Worm (Caenorhabditis elegans): Measurements from ENCODE around the gene F58F12.3.

DNA sequence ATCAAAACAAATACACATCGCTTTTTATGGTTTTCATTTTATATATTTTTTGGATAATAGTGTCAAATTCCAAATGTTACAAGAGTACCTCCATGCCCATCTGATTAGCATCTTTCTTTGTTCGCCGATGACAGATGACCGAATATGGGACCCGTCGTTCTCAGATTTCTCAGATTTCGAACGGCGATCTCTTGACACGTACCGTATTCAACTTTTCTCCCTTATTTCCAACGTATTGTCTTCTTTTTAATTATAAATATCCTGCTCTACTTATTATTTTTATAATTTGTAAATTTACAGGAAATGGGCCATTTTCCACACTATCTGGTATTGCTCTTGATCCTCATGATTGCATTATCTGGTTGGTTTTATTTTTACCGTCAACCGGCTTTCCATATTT is 7.3 kb upstream of the F58F12.3 start, which contains the start of gene zig-10:
- TF ChIP-seq rec-8 (tag; optimal IDR thresholded peaks at IDR 0.05): no peak
- no peak for TF ChIP-seq aptf-3 (GFP tag; IDR thresholded peaks at IDR 0.05)
- no peak for TF ChIP-seq ets-4 (GFP tag; optimal IDR thresholded peaks at IDR 0.05)
- TF ChIP-seq bed-1 (GFP tag; IDR thresholded peaks at IDR 0.05): no peak
- TF ChIP-seq rpc-1 (optimal IDR thresholded peaks at IDR 0.05): no peak
- TF ChIP-seq rpc-1 (tag; optimal IDR thresholded peaks at IDR 0.05): no peak
- no peak for TF ChIP-seq unc-130 (GFP tag; optimal IDR thresholded peaks at IDR 0.05)
- TF ChIP-seq egl-44 (GFP tag; IDR thresholded peaks at IDR 0.05): no peak
- TF ChIP-seq xnd-1 (tag; optimal IDR thresholded peaks at IDR 0.05): no peak
- TF ChIP-seq ccch-3 (GFP tag; optimal IDR thresholded peaks at IDR 0.05): no peak
- no peak for TF ChIP-seq ztf-3 (GFP tag; optimal IDR thresholded peaks at IDR 0.05)
- no peak for TF ChIP-seq cebp-2 (GFP tag; IDR thresholded peaks at IDR 0.05)
